Worm (Caenorhabditis elegans) whole organism, midembryonic: Measurements from ENCODE around the gene F57A8.7.

ENCODE experiments used
- cog-1 ChIP-seq: sonication (generic microtip); optimal IDR thresholded peaks from 2 replicates; lab custom pipeline; 2016; ENCODE audit warnings: missing genetic modification characterization, missing compliant biosample characterization
- flt-1 ChIP-seq: fragments of 200-800 bp; sonication (Bioruptor generic); IDR thresholded peaks from 2 replicates; pipeline ENCODE4 v1.3.6; 2022; ENCODE audit warnings: missing genetic modification characterization, missing compliant biosample characterization
- klf-2 ChIP-seq: fragments of 200-800 bp; sonication (Bioruptor generic); conservative IDR thresholded peaks from 2 replicates; pipeline ENCODE4 v1.3.6; 2022; ENCODE audit warnings: missing genetic modification reagents, missing genetic modification characterization, missing compliant biosample characterization
- ztf-23 ChIP-seq: fragments of 200-800 bp; sonication (Bioruptor generic); IDR thresholded peaks from 2 replicates; pipeline ENCODE4 v1.3.6; 2022; ENCODE audit warnings: missing genetic modification reagents, missing genetic modification characterization, missing compliant biosample characterization
- ztf-29 ChIP-seq: fragments of 200-800 bp; sonication (Bioruptor generic); IDR thresholded peaks from 2 replicates; pipeline ENCODE4 v1.3.6; 2022; ENCODE audit warnings: missing genetic modification reagents, missing genetic modification characterization, missing compliant biosample characterization

ce11 chrV:10078244-10078643, 2.7 kb downstream of the F57A8.7 start, which contains the start of gene R04B5.1:
- TF ChIP-seq klf-2 (GFP tag; lab: Robert Waterston, UW) (no peak), cog-1 (tag; lab: Kevin White, UChicago) (no peak), ztf-23 (GFP tag; lab: Robert Waterston, UW) (no peak), flt-1 (no peak), ztf-29 (no peak)
